Fruit fly (Drosophila melanogaster): ENCODE data around the gene Hsp27.

Hsp27 gene

dm6 chr3L:9364131-9364530 is 19.7 kb upstream of the Hsp27 start, which contains the start of gene mRRF1:
mRRF1 (plus strand) TSS chr3L:9364350.
- TF ChIP-seq CG8301 (tag; optimal IDR thresholded peaks at IDR 0.05): no peak
- TF ChIP-seq CG13204 (GFP tag; optimal IDR thresholded peaks at IDR 0.05): no peak
- no peak for TF ChIP-seq Ets98B (GFP tag; IDR thresholded peaks at IDR 0.05)
- no peak for TF ChIP-seq Snoo (tag; optimal IDR thresholded peaks at IDR 0.05)
- no peak for TF ChIP-seq fd96Ca (GFP tag; IDR thresholded peaks at IDR 0.05)
- TF ChIP-seq CG17806 (tag; optimal IDR thresholded peaks at IDR 0.05): no peak
- TF ChIP-seq Pif1B (GFP tag; optimal IDR thresholded peaks at IDR 0.05): no peak
- no peak for TF ChIP-seq CG8159 (tag; optimal IDR thresholded peaks at IDR 0.05)
- TF ChIP-seq CG32121 (GFP tag; IDR thresholded peaks at IDR 0.05): no peak
- TF ChIP-seq CG9948 (tag; optimal IDR thresholded peaks at IDR 0.05): no peak
- no peak for TF ChIP-seq CG34367 (tag; optimal IDR thresholded peaks at IDR 0.05)
- TF ChIP-seq CG10348 (GFP tag; IDR thresholded peaks at IDR 0.05): no peak
- TF ChIP-seq gl (tag; optimal IDR thresholded peaks at IDR 0.05): no peak
- no peak for TF ChIP-seq CG15710 (tag; optimal IDR thresholded peaks at IDR 0.05)
- TF ChIP-seq EcR (GFP tag; optimal IDR thresholded peaks at IDR 0.05): no peak
- no peak for TF ChIP-seq CG4496 (GFP tag; IDR thresholded peaks at IDR 0.05)

- no peak for TF ChIP-seq CG8159 (tag; optimal IDR thresholded peaks at IDR 0.05)
- TF ChIP-seq CG13204 (GFP tag; optimal IDR thresholded peaks at IDR 0.05): no peak
- TF ChIP-seq CG34367 (tag; optimal IDR thresholded peaks at IDR 0.05): no peak
- no peak for TF ChIP-seq Ets98B (GFP tag; IDR thresholded peaks at IDR 0.05)
- no peak for TF ChIP-seq D1 (tag; optimal IDR thresholded peaks at IDR 0.05)
- TF ChIP-seq rn (GFP tag; IDR thresholded peaks at IDR 0.05): no peak
- no peak for TF ChIP-seq CG9948 (tag; optimal IDR thresholded peaks at IDR 0.05)
- TF ChIP-seq CG14655 (GFP tag; optimal IDR thresholded peaks at IDR 0.05): no peak
- no peak for TF ChIP-seq CG8301 (tag; optimal IDR thresholded peaks at IDR 0.05)
- no peak for TF ChIP-seq CG4496 (GFP tag; IDR thresholded peaks at IDR 0.05)
- no peak for TF ChIP-seq Snoo (tag; optimal IDR thresholded peaks at IDR 0.05)
- no peak for TF ChIP-seq gl (tag; optimal IDR thresholded peaks at IDR 0.05)
- no peak for TF ChIP-seq fd96Ca (GFP tag; IDR thresholded peaks at IDR 0.05)
- TF ChIP-seq CG15710 (tag; optimal IDR thresholded peaks at IDR 0.05): no peak
- TF ChIP-seq Pif1A (GFP tag; optimal IDR thresholded peaks at IDR 0.05): no peak
- no peak for TF ChIP-seq CG17806 (tag; optimal IDR thresholded peaks at IDR 0.05)
- no peak for TF ChIP-seq CG32121 (GFP tag; IDR thresholded peaks at IDR 0.05)
Measured at dm6 chr3L:9366850-9367430, 16.9 kb upstream of the Hsp27 start, which contains the start of the genes Klp67A and CG4452. Klp67A (minus strand) TSS chr3L:9367046. CG4452 (plus strand) TSS chr3L:9367377.

- TF ChIP-seq rn (GFP tag; IDR thresholded peaks at IDR 0.05): no peak
- peak; percentile 53 for TF ChIP-seq CG8159 (tag; optimal IDR thresholded peaks at IDR 0.05)
- peak; percentile 58 for TF ChIP-seq CG34367 (tag; optimal IDR thresholded peaks at IDR 0.05)
- TF ChIP-seq CG15710 (tag; optimal IDR thresholded peaks at IDR 0.05): peak; percentile 46
- peak; percentile 29 for TF ChIP-seq CG17806 (tag; optimal IDR thresholded peaks at IDR 0.05)
- TF ChIP-seq CG8301 (tag; optimal IDR thresholded peaks at IDR 0.05): peak; percentile 51
- TF ChIP-seq D1 (tag; optimal IDR thresholded peaks at IDR 0.05): no peak
- TF ChIP-seq CG12605 (GFP tag; IDR thresholded peaks at IDR 0.05): peak; percentile 84
- TF ChIP-seq Pif1B (GFP tag; optimal IDR thresholded peaks at IDR 0.05): peak; percentile 53
- TF ChIP-seq Pif1A (GFP tag; optimal IDR thresholded peaks at IDR 0.05): peak; percentile 66
- TF ChIP-seq EcR (GFP tag; optimal IDR thresholded peaks at IDR 0.05): peak; percentile 3
- TF ChIP-seq gl (tag; optimal IDR thresholded peaks at IDR 0.05): peak; percentile 66
- TF ChIP-seq CG9948 (tag; optimal IDR thresholded peaks at IDR 0.05): peak; percentile 19
- TF ChIP-seq Ets98B (GFP tag; IDR thresholded peaks at IDR 0.05): peak; percentile 67; the same call in 1 of the 2 replicates
- peak; percentile 72; the same call in 1 of the 3 replicates for TF ChIP-seq fd96Ca (GFP tag; IDR thresholded peaks at IDR 0.05)
- TF ChIP-seq Snoo (tag; optimal IDR thresholded peaks at IDR 0.05): no peak
- TF ChIP-seq CG4496 (GFP tag; IDR thresholded peaks at IDR 0.05): peak; percentile 73; the same call in 2 of the 3 replicates
- peak; percentile 47 for TF ChIP-seq CG13204 (GFP tag; optimal IDR thresholded peaks at IDR 0.05)
- no peak for TF ChIP-seq CG14655 (GFP tag; optimal IDR thresholded peaks at IDR 0.05)
- no peak for TF ChIP-seq CG10348 (GFP tag; IDR thresholded peaks at IDR 0.05)
- TF ChIP-seq CG32121 (GFP tag; IDR thresholded peaks at IDR 0.05): peak; percentile 19; the same call in 1 of the 2 replicates
Measured at dm6 chr3L:9367431-9367867, 16.4 kb upstream of the Hsp27 start.

dm6 chr3L:9368665-9369064 is 15.2 kb upstream of the Hsp27 start:
- TF ChIP-seq EcR (GFP tag; optimal IDR thresholded peaks at IDR 0.05) (no peak), CG34367 (tag; optimal IDR thresholded peaks at IDR 0.05) (no peak), CG9948 (tag; optimal IDR thresholded peaks at IDR 0.05) (no peak), CG13204 (GFP tag; optimal IDR thresholded peaks at IDR 0.05) (no peak)

- TF ChIP-seq CG15710 (tag; optimal IDR thresholded peaks at IDR 0.05) (peak; percentile 30), CG12605 (GFP tag; IDR thresholded peaks at IDR 0.05) (no peak), Snoo (tag; optimal IDR thresholded peaks at IDR 0.05) (peak; percentile 33), D1 (tag; optimal IDR thresholded peaks at IDR 0.05) (no peak), CG13204 (GFP tag; optimal IDR thresholded peaks at IDR 0.05) (no peak), CG34367 (tag; optimal IDR thresholded peaks at IDR 0.05) (no peak), Ets98B (GFP tag; IDR thresholded peaks at IDR 0.05) (peak; percentile 17; the same call in 1 of the 2 replicates), CG32121 (GFP tag; IDR thresholded peaks at IDR 0.05) (no peak), CG4496 (GFP tag; IDR thresholded peaks at IDR 0.05) (no peak), fd96Ca (GFP tag; IDR thresholded peaks at IDR 0.05) (no peak), EcR (GFP tag; optimal IDR thresholded peaks at IDR 0.05) (peak; percentile 17), CG8159 (tag; optimal IDR thresholded peaks at IDR 0.05) (peak; percentile 20), rn (GFP tag; IDR thresholded peaks at IDR 0.05) (no peak), CG17806 (tag; optimal IDR thresholded peaks at IDR 0.05) (no peak), Pif1A (GFP tag; optimal IDR thresholded peaks at IDR 0.05) (no peak), CG14655 (GFP tag; optimal IDR thresholded peaks at IDR 0.05) (no peak), gl (tag; optimal IDR thresholded peaks at IDR 0.05) (no peak), CG9948 (tag; optimal IDR thresholded peaks at IDR 0.05) (peak; percentile 4), CG8301 (tag; optimal IDR thresholded peaks at IDR 0.05) (no peak), Pif1B (GFP tag; optimal IDR thresholded peaks at IDR 0.05) (no peak), CG10348 (GFP tag; IDR thresholded peaks at IDR 0.05) (no peak)
Measured at dm6 chr3L:9370907-9371365, 12.9 kb upstream of the Hsp27 start, which contains the start of gene Fdx1. Fdx1 (minus strand) TSS chr3L:9371238.

Data from whole organism, pupa.